Fruit fly (Drosophila melanogaster): ENCODE data around the gene FucTA.

DNA sequence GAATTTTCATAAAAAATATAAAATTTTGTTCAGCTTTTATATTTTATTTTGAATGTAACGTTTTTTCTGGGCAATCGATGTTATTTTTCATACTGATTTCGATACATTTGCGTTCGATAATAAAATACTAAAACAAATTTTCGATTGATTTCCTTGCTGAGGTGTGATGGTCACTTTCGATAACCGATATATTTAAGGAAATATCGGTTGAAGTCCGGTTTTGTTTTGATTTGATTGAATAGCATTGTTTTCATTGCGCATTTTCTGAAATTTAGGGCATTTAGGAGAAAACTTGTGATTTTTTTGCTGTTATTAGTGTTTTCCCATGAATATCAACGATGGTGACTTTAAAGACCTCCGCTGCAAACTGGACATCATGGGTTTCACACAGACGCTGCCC lies 30.4 kb upstream of the FucTA start, which contains the start of gene Cep135:
- TF ChIP-seq CG8478 (optimal IDR thresholded peaks at IDR 0.05) (no peak), CTCF (optimal IDR thresholded peaks at IDR 0.05) (no peak)
